Worm (Caenorhabditis elegans) whole organism, mixed stage, embryonic: Measurements from ENCODE around the gene tif-1A.

Experiments
- M03D4.4 ChIP-seq: sonication (generic microtip); optimal IDR thresholded peaks from 2 replicates; lab custom pipeline; 2017; ENCODE audit warnings: mild to moderate bottlenecking, missing genetic modification characterization, missing compliant biosample characterization
- blmp-1 ChIP-seq: fragments of 150-350 bp; optimal IDR thresholded peaks from 2 replicates; lab custom pipeline; 2014; ENCODE audit warnings: missing biosample characterization, missing genetic modification characterization
- elt-1 ChIP-seq: sonication (generic microtip); optimal IDR thresholded peaks from 2 replicates; lab custom pipeline; 2017; ENCODE audit warnings: missing genetic modification characterization, mild to moderate bottlenecking, missing compliant biosample characterization, antibody characterized with exemption, moderate library complexity, borderline replicate concordance; ENCODE audit not compliant: insufficient read depth
- flh-1 ChIP-seq: fragments of 200-800 bp; sonication (Bioruptor generic); optimal IDR thresholded peaks from 2 replicates; lab custom pipeline; 2018; ENCODE audit warnings: mild to moderate bottlenecking, missing genetic modification characterization, moderate library complexity, missing compliant biosample characterization
- ham-2 ChIP-seq: fragments of 200-800 bp; sonication (Bioruptor generic); optimal IDR thresholded peaks from 2 replicates; lab custom pipeline; 2018; ENCODE audit warnings: mild to moderate bottlenecking, missing genetic modification characterization, missing compliant biosample characterization
- nhr-2 ChIP-seq: fragments of 150-350 bp; optimal IDR thresholded peaks from 2 replicates; lab custom pipeline; 2014; ENCODE audit warnings: missing biosample characterization, missing genetic modification characterization
- nhr-237 ChIP-seq: fragments of 150-350 bp; optimal IDR thresholded peaks from 2 replicates; lab custom pipeline; 2014; ENCODE audit warnings: missing biosample characterization, missing genetic modification characterization
- sptf-1 ChIP-seq: sonication (generic microtip); optimal IDR thresholded peaks from 2 replicates; lab custom pipeline; 2017; ENCODE audit warnings: mild to moderate bottlenecking, missing genetic modification characterization, moderate library complexity, missing compliant biosample characterization
- tbx-8 ChIP-seq: fragments of 200-800 bp; sonication (Bioruptor generic); optimal IDR thresholded peaks from 2 replicates; lab custom pipeline; 2018; ENCODE audit warnings: mild to moderate bottlenecking, missing genetic modification characterization, moderate library complexity, missing compliant biosample characterization
- unc-39 ChIP-seq: fragments of 150-350 bp; optimal IDR thresholded peaks from 2 replicates; lab custom pipeline; 2014; ENCODE audit warnings: missing biosample characterization, missing genetic modification characterization
- ztf-11 ChIP-seq: fragments of 150-350 bp; optimal IDR thresholded peaks from 2 replicates; lab custom pipeline; 2014; ENCODE audit warnings: missing biosample characterization, missing genetic modification characterization

DNA sequence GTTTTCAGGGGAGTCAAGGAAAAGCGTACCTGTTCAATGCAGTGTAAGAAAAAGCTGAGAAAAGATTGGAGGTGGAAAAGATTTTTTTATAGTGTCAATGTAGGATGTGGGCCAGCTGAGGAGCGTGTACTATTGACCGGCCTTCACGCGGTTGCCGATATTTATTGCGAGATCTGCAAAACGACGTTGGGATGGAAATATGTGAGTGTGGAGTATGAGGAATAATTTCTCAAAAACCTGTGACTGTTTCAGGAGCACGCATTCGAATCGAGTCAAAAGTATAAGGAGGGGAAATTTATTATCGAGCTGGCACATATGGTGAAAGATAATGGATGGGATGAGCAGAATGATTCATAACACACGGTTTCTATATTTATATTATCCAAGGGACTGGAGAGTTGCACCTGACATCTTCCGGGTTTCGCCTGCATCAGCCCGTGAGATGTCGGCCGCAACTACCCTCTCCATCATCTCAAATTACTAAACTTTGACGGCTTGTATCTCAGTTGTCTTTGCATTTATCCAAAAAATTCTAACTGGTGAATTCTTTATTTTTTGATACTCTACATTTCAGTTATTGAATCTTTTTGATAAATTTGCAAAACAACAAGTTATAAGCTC is 46.7 kb downstream of the tif-1A start:
- no peak for TF ChIP-seq nhr-237
- TF ChIP-seq sptf-1 (tag; lab: Kevin White, UChicago) = no peak
- TF ChIP-seq blmp-1 (tag; lab: Kevin White, UChicago) = no peak
- TF ChIP-seq nhr-2 (tag; lab: Kevin White, UChicago) = no peak
- TF ChIP-seq tbx-8 (GFP tag; lab: Kevin White, UChicago) = no peak
- TF ChIP-seq unc-39 (tag; lab: Kevin White, UChicago) = no peak
- TF ChIP-seq elt-1 = no peak
- no peak for TF ChIP-seq flh-1
- TF ChIP-seq ztf-11 (tag; lab: Kevin White, UChicago) = no peak
- TF ChIP-seq M03D4.4 (tag; lab: Kevin White, UChicago) = no peak
- TF ChIP-seq ham-2 (GFP tag; lab: Kevin White, UChicago) = no peak
